Fruit fly (Drosophila melanogaster): ENCODE measurements around the gene CG13855.

Gene CG13855

DNA sequence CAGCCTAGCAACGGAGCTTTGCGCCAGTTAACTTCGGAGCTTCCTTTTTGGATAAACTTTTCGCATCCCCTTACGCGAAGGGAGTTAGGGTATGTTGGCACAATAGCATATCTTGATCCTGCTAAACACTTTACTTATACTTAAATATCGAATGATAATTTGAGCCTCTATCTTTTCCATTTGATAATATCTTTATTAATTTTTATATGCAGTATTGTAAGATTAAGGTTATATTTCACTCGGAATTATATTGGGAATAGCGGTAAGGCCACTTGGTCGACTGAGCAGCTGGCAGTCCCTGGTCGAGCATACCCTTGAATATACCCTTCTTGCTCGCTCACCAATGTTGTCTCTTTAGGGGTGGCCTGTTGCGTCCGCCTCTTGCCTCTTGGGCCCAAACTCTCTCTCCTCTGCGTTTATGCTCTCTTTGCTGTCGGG is 36.9 kb upstream of the CG13855 start:
- TF ChIP-seq aop (GFP tag; IDR thresholded peaks at IDR 0.05) (no peak), CG1024 (GFP tag; IDR thresholded peaks at IDR 0.05) (peak; percentile 49), sob (GFP tag; IDR thresholded peaks at IDR 0.05) (peak; percentile 60), caup (GFP tag; optimal IDR thresholded peaks at IDR 0.05; ENCODE audit: severe bottlenecking) (peak; percentile 66), CG8290 (GFP tag; optimal IDR thresholded peaks at IDR 0.05) (no peak), CG8290 (tag; optimal IDR thresholded peaks at IDR 0.05) (no peak), Hr39 (optimal IDR thresholded peaks at IDR 0.05) (no peak), CG4617 (GFP tag; optimal IDR thresholded peaks at IDR 0.05; ENCODE audit: borderline replicate concordance) (peak; percentile 8), Hmr (GFP tag; optimal IDR thresholded peaks at IDR 0.05) (peak; percentile 85), Hand (GFP tag; optimal IDR thresholded peaks at IDR 0.05) (peak; percentile 29), MESR4 (GFP tag; optimal IDR thresholded peaks at IDR 0.05) (no peak), Oaz (GFP tag; IDR thresholded peaks at IDR 0.05) (0 out of 2 replicates have a peak, but pooled peaks have one; percentile 60), ash1 (GFP tag; optimal IDR thresholded peaks at IDR 0.05) (no peak), ab (GFP tag; optimal IDR thresholded peaks at IDR 0.05) (no peak), CG7556 (GFP tag; optimal IDR thresholded peaks at IDR 0.05) (peak; percentile 80), Chrac-16 (GFP tag; optimal IDR thresholded peaks at IDR 0.05) (peak; percentile 14), nmo (GFP tag; optimal IDR thresholded peaks at IDR 0.05) (peak; percentile 64), CG16815 (GFP tag; optimal IDR thresholded peaks at IDR 0.05) (peak; percentile 47), scrt (GFP tag; optimal IDR thresholded peaks at IDR 0.05) (peak; percentile 96), Ravus (GFP tag; IDR thresholded peaks at IDR 0.05) (peak; percentile 72), odd (GFP tag; optimal IDR thresholded peaks at IDR 0.05) (peak; percentile 49), E2f1 (GFP tag; IDR thresholded peaks at IDR 0.05) (peak; percentile 60), Nf-YB (GFP tag; optimal IDR thresholded peaks at IDR 0.05) (peak; percentile 18), CG17802 (tag; optimal IDR thresholded peaks at IDR 0.05) (no peak), H15 (GFP tag; IDR thresholded peaks at IDR 0.05) (peak; percentile 29; the same call in 1 of the 3 replicates), grn (GFP tag; optimal IDR thresholded peaks at IDR 0.05) (no peak), tgo (GFP tag; IDR thresholded peaks at IDR 0.05) (peak; percentile 72), CG11723 (GFP tag; optimal IDR thresholded peaks at IDR 0.05) (no peak), CG12391 (tag; optimal IDR thresholded peaks at IDR 0.05) (peak; percentile 62), CG1602 (GFP tag; optimal IDR thresholded peaks at IDR 0.05) (peak; percentile 24), fd96Cb (tag; optimal IDR thresholded peaks at IDR 0.05) (peak; percentile 41), ATbp (GFP tag; optimal IDR thresholded peaks at IDR 0.05) (peak; percentile 54), Fer3 (tag; optimal IDR thresholded peaks at IDR 0.05) (peak; percentile 55), CG11093 (GFP tag; IDR thresholded peaks at IDR 0.05) (peak; percentile 55; the same call in 1 of the 3 replicates), Gug (GFP tag; IDR thresholded peaks at IDR 0.05) (peak; percentile 80), CG8478 (optimal IDR thresholded peaks at IDR 0.05) (no peak), Oli (tag; optimal IDR thresholded peaks at IDR 0.05) (peak; percentile 61), CG2889 (GFP tag; IDR thresholded peaks at IDR 0.05) (peak; percentile 74), Doc3 (GFP tag; IDR thresholded peaks at IDR 0.05; ENCODE audit: partially characterized antibody) (no peak), CG31365 (tag; optimal IDR thresholded peaks at IDR 0.05) (no peak), CG1603 (tag; optimal IDR thresholded peaks at IDR 0.05) (peak; percentile 34), Poxn (GFP tag; IDR thresholded peaks at IDR 0.05) (peak; percentile 65; the same call in 1 of the 2 replicates), Meics (GFP tag; optimal IDR thresholded peaks at IDR 0.05) (peak; percentile 77), CG31388 (GFP tag; optimal IDR thresholded peaks at IDR 0.05) (no peak), CG8924 (tag; optimal IDR thresholded peaks at IDR 0.05) (peak; percentile 67), ham (GFP tag; IDR thresholded peaks at IDR 0.05) (peak; percentile 37; the same call in 1 of the 2 replicates), dmrt11E (tag; optimal IDR thresholded peaks at IDR 0.05) (peak; percentile 13), phol (tag; optimal IDR thresholded peaks at IDR 0.05) (peak; percentile 46), pnt (GFP tag; optimal IDR thresholded peaks at IDR 0.05) (peak; percentile 37), Ptx1 (GFP tag; IDR thresholded peaks at IDR 0.05) (peak; percentile 82), CG11085 (GFP tag; IDR thresholded peaks at IDR 0.05) (no peak; the same call in 1 of the 2 replicates)
